Comparison of ENCODE assay signal across 2 fruit fly cellular contexts in genomic region chrX:9600818-9601732, dm6.
A peak's percentile ranks its signal among the peaks of the same experiment; 100 is the strongest.
TF ChIP-seq lines count a peak whose summit lies in the region.

Gene Gga, plus strand, starts transcription at chrX:9601030.

TF ChIP-seq in whole organism, adult, 20 proteins besides CTCF, POLR2A, EP300 and RAD21 (continued from another document):
- peak; percentile 7 for TF ChIP-seq Mnt (GFP tag; optimal IDR thresholded peaks at IDR 0.05; lab: Kevin White, UChicago)
TF ChIP-seq in whole organism, adult: peak in this region for 8.

TF ChIP-seq in whole organism, embryonic, 481 proteins besides CTCF, POLR2A, EP300 and RAD21 (continued from another document):
- TF ChIP-seq CG4282 (GFP tag; optimal IDR thresholded peaks at IDR 0.05; lab: Kevin White, UChicago) (no peak), MESR4 (GFP tag; optimal IDR thresholded peaks at IDR 0.05; lab: Kevin White, UChicago) (peak; percentile 36), Lhr (GFP tag; optimal IDR thresholded peaks at IDR 0.05; lab: Kevin White, UChicago) (peak; percentile 59), HLH4C (GFP tag; IDR thresholded peaks at IDR 0.05; lab: Robert Waterston, UW; ENCODE audit: partially characterized antibody) (peak; percentile 84), CG15514 (GFP tag; optimal IDR thresholded peaks at IDR 0.05; lab: Kevin White, UChicago) (peak; percentile 61), H2.0 (GFP tag; IDR thresholded peaks at IDR 0.05; lab: Robert Waterston, UW) (0 out of 2 replicates have a peak, but pooled peaks have one; percentile 13), CG34224 (GFP tag; IDR thresholded peaks at IDR 0.05; lab: Robert Waterston, UW; ENCODE audit: partially characterized antibody) (peak; percentile 95), CG4617 (GFP tag; optimal IDR thresholded peaks at IDR 0.05; lab: Kevin White, UChicago; ENCODE audit: borderline replicate concordance) (no peak), Dll (GFP tag; IDR thresholded peaks at IDR 0.05; lab: Robert Waterston, UW; ENCODE audit: partially characterized antibody) (peak; percentile 87), nerfin-2 (GFP tag; IDR thresholded peaks at IDR 0.05; lab: Robert Waterston, UW; ENCODE audit: partially characterized antibody) (peak; percentile 69), tna (GFP tag; IDR thresholded peaks at IDR 0.05; lab: Robert Waterston, UW; ENCODE audit: partially characterized antibody) (peak; percentile 78), CG3847 (GFP tag; IDR thresholded peaks at IDR 0.05; lab: Robert Waterston, UW) (peak; percentile 68), CG6654 (GFP tag; optimal IDR thresholded peaks at IDR 0.05; lab: Kevin White, UChicago) (no peak), zen2 (GFP tag; IDR thresholded peaks at IDR 0.05; lab: Robert Waterston, UW; ENCODE audit: partially characterized antibody) (peak; percentile 86), cwo (GFP tag; optimal IDR thresholded peaks at IDR 0.05; lab: Kevin White, UChicago) (no peak), bigmax (GFP tag; optimal IDR thresholded peaks at IDR 0.05; lab: Kevin White, UChicago) (no peak), CG7963 (GFP tag; IDR thresholded peaks at IDR 0.05; lab: Robert Waterston, UW; ENCODE audit: partially characterized antibody) (peak; percentile 79), Rfx (GFP tag; IDR thresholded peaks at IDR 0.05; lab: Robert Waterston, UW) (peak; percentile 38), kah (GFP tag; optimal IDR thresholded peaks at IDR 0.05; lab: Kevin White, UChicago) (no peak), exex (tag; optimal IDR thresholded peaks at IDR 0.05; lab: Kevin White, UChicago) (peak; percentile 57), ato (GFP tag; IDR thresholded peaks at IDR 0.05; lab: Robert Waterston, UW; ENCODE audit: partially characterized antibody) (peak; percentile 83), CG3995 (GFP tag; optimal IDR thresholded peaks at IDR 0.05; lab: Kevin White, UChicago) (no peak), bab2 (GFP tag; optimal IDR thresholded peaks at IDR 0.05; lab: Kevin White, UChicago) (no peak), Antp (GFP tag; optimal IDR thresholded peaks at IDR 0.05; lab: Kevin White, UChicago) (no peak), CG2116 (GFP tag; optimal IDR thresholded peaks at IDR 0.05; lab: Kevin White, UChicago) (peak; percentile 51), trh (GFP tag; optimal IDR thresholded peaks at IDR 0.05; lab: Kevin White, UChicago) (no peak), HmgZ (tag; optimal IDR thresholded peaks at IDR 0.05; lab: Kevin White, UChicago) (peak; percentile 41), CG42726 (GFP tag; IDR thresholded peaks at IDR 0.05; lab: Robert Waterston, UW; ENCODE audit: partially characterized antibody) (peak; percentile 92), Sin3A (optimal IDR thresholded peaks at IDR 0.05; lab: Kevin White, UChicago) (peak; percentile 58), sd (tag; optimal IDR thresholded peaks at IDR 0.05; lab: Kevin White, UChicago) (peak; percentile 19), cato (GFP tag; optimal IDR thresholded peaks at IDR 0.05; lab: Kevin White, UChicago; ENCODE audit: borderline replicate concordance) (no peak), CG12659 (GFP tag; optimal IDR thresholded peaks at IDR 0.05; lab: Kevin White, UChicago) (peak; percentile 50), CG14860 (GFP tag; IDR thresholded peaks at IDR 0.05; lab: Robert Waterston, UW; ENCODE audit: partially characterized antibody) (peak; percentile 79), CG10462 (GFP tag; optimal IDR thresholded peaks at IDR 0.05; lab: Kevin White, UChicago) (no peak), Lim3 (GFP tag; IDR thresholded peaks at IDR 0.05; lab: Robert Waterston, UW) (no peak), E2f2 (GFP tag; IDR thresholded peaks at IDR 0.05; lab: Robert Waterston, UW) (peak; percentile 69), pzg (GFP tag; optimal IDR thresholded peaks at IDR 0.05; lab: Kevin White, UChicago) (peak; percentile 93), grn (GFP tag; optimal IDR thresholded peaks at IDR 0.05; lab: Kevin White, UChicago) (peak; percentile 33), CkIIα-i1 (GFP tag; IDR thresholded peaks at IDR 0.05; lab: Robert Waterston, UW) (no peak), ems (GFP tag; optimal IDR thresholded peaks at IDR 0.05; lab: Kevin White, UChicago) (no peak), Opbp (GFP tag; IDR thresholded peaks at IDR 0.05; lab: Robert Waterston, UW; ENCODE audit: partially characterized antibody) (peak; percentile 91), insv (GFP tag; optimal IDR thresholded peaks at IDR 0.05; lab: Kevin White, UChicago) (peak in 1 of 2 experiments; percentile 2), Hsf (GFP tag; optimal IDR thresholded peaks at IDR 0.05; lab: Kevin White, UChicago) (peak; percentile 17), Doc3 (GFP tag; IDR thresholded peaks at IDR 0.05; lab: Robert Waterston, UW; ENCODE audit: partially characterized antibody) (peak; percentile 75), CG9876 (GFP tag; optimal IDR thresholded peaks at IDR 0.05; lab: Kevin White, UChicago) (no peak), Trl (optimal IDR thresholded peaks at IDR 0.05; lab: Kevin White, UChicago) (no peak), Trl (GFP tag; optimal IDR thresholded peaks at IDR 0.05; lab: Kevin White, UChicago) (no peak), Fer3 (tag; optimal IDR thresholded peaks at IDR 0.05; lab: Kevin White, UChicago) (no peak), CG4854 (GFP tag; optimal IDR thresholded peaks at IDR 0.05; lab: Kevin White, UChicago) (no peak), ap (GFP tag; IDR thresholded peaks at IDR 0.05; lab: Robert Waterston, UW) (no peak), vvl (GFP tag; IDR thresholded peaks at IDR 0.05; lab: Robert Waterston, UW) (0 out of 2 replicates have a peak, but pooled peaks have one; percentile 8), eve (GFP tag; optimal IDR thresholded peaks at IDR 0.05; lab: Kevin White, UChicago) (no peak), sna (GFP tag; IDR thresholded peaks at IDR 0.05; lab: Robert Waterston, UW; ENCODE audit: partially characterized antibody) (peak; percentile 82), cg (GFP tag; optimal IDR thresholded peaks at IDR 0.05; lab: Kevin White, UChicago) (peak; percentile 54), so (GFP tag; IDR thresholded peaks at IDR 0.05; lab: Robert Waterston, UW) (no peak), Dek (tag; optimal IDR thresholded peaks at IDR 0.05; lab: Kevin White, UChicago) (no peak), Mrtf (GFP tag; IDR thresholded peaks at IDR 0.05; lab: Robert Waterston, UW) (no peak), unc-4 (GFP tag; IDR thresholded peaks at IDR 0.05; lab: Robert Waterston, UW; ENCODE audit: partially characterized antibody) (peak; percentile 92), chinmo (GFP tag; IDR thresholded peaks at IDR 0.05; lab: Robert Waterston, UW; ENCODE audit: partially characterized antibody) (peak; percentile 95), crol (GFP tag; IDR thresholded peaks at IDR 0.05; lab: Robert Waterston, UW) (peak; percentile 88), CG8290 (GFP tag; optimal IDR thresholded peaks at IDR 0.05; lab: Kevin White, UChicago) (no peak), CG8290 (tag; optimal IDR thresholded peaks at IDR 0.05; lab: Kevin White, UChicago) (peak in 1 of 2 experiments; percentile 59), inv (GFP tag; IDR thresholded peaks at IDR 0.05; lab: Robert Waterston, UW; ENCODE audit: partially characterized antibody) (peak; percentile 81), Oli (tag; optimal IDR thresholded peaks at IDR 0.05; lab: Kevin White, UChicago) (no peak), CG5180 (GFP tag; optimal IDR thresholded peaks at IDR 0.05; lab: Kevin White, UChicago) (peak; percentile 56), pita (GFP tag; optimal IDR thresholded peaks at IDR 0.05; lab: Kevin White, UChicago) (no peak), bbx (GFP tag; IDR thresholded peaks at IDR 0.05; lab: Robert Waterston, UW; ENCODE audit: partially characterized antibody) (peak; percentile 94), nom (GFP tag; optimal IDR thresholded peaks at IDR 0.05; lab: Kevin White, UChicago) (no peak), hth (optimal IDR thresholded peaks at IDR 0.05; lab: Kevin White, UChicago) (no peak), vnd (GFP tag; IDR thresholded peaks at IDR 0.05; lab: Robert Waterston, UW; ENCODE audit: partially characterized antibody) (peak; percentile 75), Aef1 (GFP tag; IDR thresholded peaks at IDR 0.05; lab: Robert Waterston, UW) (peak; percentile 58; the same call in 2 of the 3 replicates), luna (GFP tag; optimal IDR thresholded peaks at IDR 0.05; lab: Kevin White, UChicago) (no peak), CG9797 (GFP tag; optimal IDR thresholded peaks at IDR 0.05; lab: Kevin White, UChicago) (no peak), phol (tag; optimal IDR thresholded peaks at IDR 0.05; lab: Kevin White, UChicago) (peak; percentile 65), MBD-R2 (GFP tag; IDR thresholded peaks at IDR 0.05; lab: Robert Waterston, UW) (peak; percentile 56), crp (GFP tag; optimal IDR thresholded peaks at IDR 0.05; lab: Kevin White, UChicago) (no peak), ci (GFP tag; IDR thresholded peaks at IDR 0.05; lab: Robert Waterston, UW) (peak; percentile 5; the same call in 1 of the 3 replicates), abd-A (tag; optimal IDR thresholded peaks at IDR 0.05; lab: Kevin White, UChicago) (peak; percentile 90), Dfd (GFP tag; optimal IDR thresholded peaks at IDR 0.05; lab: Kevin White, UChicago) (no peak), CG6791 (GFP tag; IDR thresholded peaks at IDR 0.05; lab: Robert Waterston, UW; ENCODE audit: partially characterized antibody) (peak; percentile 93), Myb (GFP tag; optimal IDR thresholded peaks at IDR 0.05; lab: Kevin White, UChicago) (peak; percentile 98), grau (tag; optimal IDR thresholded peaks at IDR 0.05; lab: Kevin White, UChicago) (peak; percentile 5), CG15073 (GFP tag; optimal IDR thresholded peaks at IDR 0.05; lab: Kevin White, UChicago) (no peak), sr (GFP tag; IDR thresholded peaks at IDR 0.05; lab: Robert Waterston, UW) (0 out of 3 replicates have a peak, but pooled peaks have one; percentile 17), CG17328 (GFP tag; IDR thresholded peaks at IDR 0.05; lab: Robert Waterston, UW) (no peak), CG17829 (tag; optimal IDR thresholded peaks at IDR 0.05; lab: Kevin White, UChicago) (peak; percentile 34), Dp (GFP tag; optimal IDR thresholded peaks at IDR 0.05; lab: Kevin White, UChicago) (peak; percentile 68), trem (tag; optimal IDR thresholded peaks at IDR 0.05; lab: Kevin White, UChicago) (peak; percentile 48), CG3163 (GFP tag; optimal IDR thresholded peaks at IDR 0.05; lab: Kevin White, UChicago) (no peak), dysf (GFP tag; IDR thresholded peaks at IDR 0.05; lab: Robert Waterston, UW) (no peak), CG4360 (GFP tag; IDR thresholded peaks at IDR 0.05; lab: Robert Waterston, UW) (peak; percentile 91), Abd-B (GFP tag; optimal IDR thresholded peaks at IDR 0.05; lab: Kevin White, UChicago) (peak; percentile 50), CG2129 (GFP tag; IDR thresholded peaks at IDR 0.05; lab: Robert Waterston, UW; ENCODE audit: partially characterized antibody) (peak; percentile 67; the same call in 1 of the 2 replicates), CG13894 (tag; optimal IDR thresholded peaks at IDR 0.05; lab: Kevin White, UChicago) (peak; percentile 10), CG1603 (tag; optimal IDR thresholded peaks at IDR 0.05; lab: Kevin White, UChicago) (peak; percentile 77), CG4820 (GFP tag; optimal IDR thresholded peaks at IDR 0.05; lab: Kevin White, UChicago) (no peak), CG13775 (GFP tag; optimal IDR thresholded peaks at IDR 0.05; lab: Kevin White, UChicago) (no peak), scrt (GFP tag; optimal IDR thresholded peaks at IDR 0.05; lab: Kevin White, UChicago) (no peak), stwl (tag; optimal IDR thresholded peaks at IDR 0.05; lab: Kevin White, UChicago) (peak; percentile 75), Pdp1 (GFP tag; optimal IDR thresholded peaks at IDR 0.05; lab: Kevin White, UChicago) (peak in 1 of 2 experiments; percentile 3), amos (GFP tag; IDR thresholded peaks at IDR 0.05; lab: Robert Waterston, UW; ENCODE audit: partially characterized antibody) (peak; percentile 93; the same call in 1 of the 2 replicates), Scr (GFP tag; IDR thresholded peaks at IDR 0.05; lab: Robert Waterston, UW; ENCODE audit: partially characterized antibody) (peak; percentile 85), wor (GFP tag; IDR thresholded peaks at IDR 0.05; lab: Robert Waterston, UW) (no peak), prd (optimal IDR thresholded peaks at IDR 0.05; lab: Kevin White, UChicago) (no peak), prd (GFP tag; IDR thresholded peaks at IDR 0.05; lab: Robert Waterston, UW) (no peak), Poxn (GFP tag; IDR thresholded peaks at IDR 0.05; lab: Robert Waterston, UW) (no peak), Lpt (GFP tag; optimal IDR thresholded peaks at IDR 0.05; lab: Kevin White, UChicago) (no peak), mld (GFP tag; IDR thresholded peaks at IDR 0.05; lab: Robert Waterston, UW; ENCODE audit: partially characterized antibody) (peak; percentile 77; the same call in 2 of the 3 replicates), CG7786 (GFP tag; optimal IDR thresholded peaks at IDR 0.05; lab: Kevin White, UChicago) (no peak), CG33557 (GFP tag; optimal IDR thresholded peaks at IDR 0.05; lab: Kevin White, UChicago) (no peak), Hey (tag; optimal IDR thresholded peaks at IDR 0.05; lab: Kevin White, UChicago) (peak; percentile 78), CG13287 (GFP tag; IDR thresholded peaks at IDR 0.05; lab: Robert Waterston, UW; ENCODE audit: partially characterized antibody) (peak; percentile 91), Ets97D (GFP tag; optimal IDR thresholded peaks at IDR 0.05; lab: Kevin White, UChicago) (peak; percentile 71), Bgb (GFP tag; IDR thresholded peaks at IDR 0.05; lab: Robert Waterston, UW; ENCODE audit: partially characterized antibody) (peak; percentile 93), hb (GFP tag; IDR thresholded peaks at IDR 0.05; lab: Robert Waterston, UW; ENCODE audit: partially characterized antibody) (peak; percentile 81), gfzf (GFP tag; optimal IDR thresholded peaks at IDR 0.05; lab: Kevin White, UChicago) (peak; percentile 48), CG10267 (tag; optimal IDR thresholded peaks at IDR 0.05; lab: Kevin White, UChicago) (peak; percentile 60)
TF ChIP-seq in whole organism, embryonic: peak in this region for 82.
